Worm (Caenorhabditis elegans) whole organism, L3 larva: Measurements from ENCODE around the gene asm-2.

Source experiments
- R02D3.7 ChIP-seq: fragments of 150-350 bp; optimal IDR thresholded peaks from 2 replicates; lab custom pipeline; 2014; ENCODE audit warnings: missing biosample characterization, missing genetic modification characterization
- ZK546.5 ChIP-seq: sonication (generic microtip); optimal IDR thresholded peaks from 2 replicates; lab custom pipeline; 2017; ENCODE audit warnings: missing biosample characterization, missing genetic modification characterization
- aly-2 ChIP-seq: fragments of 150-350 bp; optimal IDR thresholded peaks from 2 replicates; lab custom pipeline; 2014; ENCODE audit warnings: missing biosample characterization, missing genetic modification characterization
- ama-1 ChIP-seq: fragments of 150-350 bp; optimal IDR thresholded peaks from 2 replicates; lab custom pipeline; 2018
- ceh-28 ChIP-seq: fragments of 150-350 bp; optimal IDR thresholded peaks from 2 replicates; lab custom pipeline; 2014; ENCODE audit warnings: missing biosample characterization, missing genetic modification reagents, missing genetic modification characterization
- ceh-82 ChIP-seq: fragments of 150-350 bp; optimal IDR thresholded peaks from 2 replicates; lab custom pipeline; 2014; ENCODE audit warnings: missing biosample characterization, missing genetic modification characterization
- daf-12 ChIP-seq: fragments of 150-350 bp; optimal IDR thresholded peaks from 2 replicates; lab custom pipeline; 2014; ENCODE audit warnings: missing biosample characterization, missing genetic modification reagents, missing genetic modification characterization
- egl-27 ChIP-seq: sonication (generic microtip); optimal IDR thresholded peaks from 4 replicates; lab custom pipeline; 2017; ENCODE audit warnings: missing biosample characterization, missing genetic modification reagents, missing genetic modification characterization
- egl-5 ChIP-seq: fragments of 150-350 bp; optimal IDR thresholded peaks from 2 replicates; lab custom pipeline; 2017; ENCODE audit warnings: missing biosample characterization, missing genetic modification reagents, missing genetic modification characterization, inconsistent platforms
- elt-1 ChIP-seq: fragments of 150-350 bp; optimal IDR thresholded peaks from 2 replicates; lab custom pipeline; 2014; ENCODE audit warnings: missing biosample characterization, missing genetic modification characterization
- elt-2 ChIP-seq: sonication (generic microtip); optimal IDR thresholded peaks from 2 replicates; lab custom pipeline; 2016; ENCODE audit warnings: missing genetic modification reagents, mild to moderate bottlenecking, missing genetic modification characterization, missing compliant biosample characterization
- fkh-10 ChIP-seq: sonication (generic microtip); optimal IDR thresholded peaks from 2 replicates; lab custom pipeline; 2017; ENCODE audit warnings: missing biosample characterization, missing genetic modification reagents, missing genetic modification characterization
- fkh-2 ChIP-seq: fragments of 150-350 bp; optimal IDR thresholded peaks from 2 replicates; lab custom pipeline; 2014; ENCODE audit warnings: missing biosample characterization, missing genetic modification reagents, missing genetic modification characterization
- hmg-11 ChIP-seq: sonication (generic microtip); optimal IDR thresholded peaks from 2 replicates; lab custom pipeline; 2016; ENCODE audit warnings: missing genetic modification characterization, missing compliant biosample characterization
- lin-15B ChIP-seq: fragments of 150-350 bp; optimal IDR thresholded peaks from 2 replicates; lab custom pipeline; 2014; ENCODE audit warnings: missing biosample characterization, missing genetic modification characterization
- nfya-1 ChIP-seq: sonication (generic microtip); optimal IDR thresholded peaks from 2 replicates; lab custom pipeline; 2017; ENCODE audit warnings: missing genetic modification characterization, mild to moderate bottlenecking, missing compliant biosample characterization, antibody characterized with exemption, moderate library complexity; ENCODE audit not compliant: insufficient read depth
- nhr-11 ChIP-seq: fragments of 150-350 bp; optimal IDR thresholded peaks from 2 replicates; lab custom pipeline; 2014; ENCODE audit warnings: missing biosample characterization, missing genetic modification characterization
- nhr-12 ChIP-seq: fragments of 150-350 bp; optimal IDR thresholded peaks from 2 replicates; lab custom pipeline; 2014; ENCODE audit warnings: missing biosample characterization, missing genetic modification characterization
- nhr-23 ChIP-seq: fragments of 150-350 bp; optimal IDR thresholded peaks from 2 replicates; lab custom pipeline; 2014; ENCODE audit warnings: missing biosample characterization, missing genetic modification reagents, missing genetic modification characterization
- nhr-237 ChIP-seq: fragments of 150-350 bp; optimal IDR thresholded peaks from 2 replicates; lab custom pipeline; 2014; ENCODE audit warnings: missing biosample characterization, missing genetic modification characterization
- nhr-25 ChIP-seq: sonication (generic microtip); optimal IDR thresholded peaks from 2 replicates; lab custom pipeline; 2017; ENCODE audit warnings: missing biosample characterization, missing genetic modification characterization
- nhr-28 ChIP-seq: fragments of 150-350 bp; optimal IDR thresholded peaks from 2 replicates; lab custom pipeline; 2014; ENCODE audit warnings: missing biosample characterization, missing genetic modification characterization
- nhr-43 ChIP-seq: sonication (generic microtip); optimal IDR thresholded peaks from 2 replicates; lab custom pipeline; 2016; ENCODE audit warnings: mild to moderate bottlenecking, missing genetic modification characterization, missing compliant biosample characterization; ENCODE audit not compliant: poor library complexity, severe bottlenecking
- nhr-76 ChIP-seq: fragments of 150-350 bp; sonication (generic microtip); optimal IDR thresholded peaks from 5 replicates; lab custom pipeline; 2014; ENCODE audit warnings: missing biosample characterization, missing genetic modification characterization
- nhr-77 ChIP-seq: fragments of 150-350 bp; optimal IDR thresholded peaks from 2 replicates; lab custom pipeline; 2014; ENCODE audit warnings: missing biosample characterization, missing genetic modification characterization
- pha-4 ChIP-seq: fragments of 150-350 bp; optimal IDR thresholded peaks from 2 replicates; lab custom pipeline; 2014; ENCODE audit warnings: missing biosample characterization, missing genetic modification reagents, missing genetic modification characterization
- pqm-1 ChIP-seq: fragments of 150-350 bp; optimal IDR thresholded peaks from 2 replicates; lab custom pipeline; 2017; ENCODE audit warnings: missing biosample characterization, missing genetic modification characterization, inconsistent platforms
- skn-1 ChIP-seq: fragments of 150-350 bp; optimal IDR thresholded peaks from 2 replicates; lab custom pipeline; 2014; ENCODE audit warnings: missing biosample characterization, missing genetic modification characterization
- snpc-4 ChIP-seq: fragments of 150-350 bp; optimal IDR thresholded peaks from 2 replicates; lab custom pipeline; 2014; ENCODE audit warnings: missing biosample characterization, missing genetic modification characterization
- tbx-2 ChIP-seq: sonication (generic microtip); optimal IDR thresholded peaks from 2 replicates; lab custom pipeline; 2016; ENCODE audit warnings: mild to moderate bottlenecking, missing genetic modification characterization, missing compliant biosample characterization
- unc-39 ChIP-seq: sonication (generic microtip); optimal IDR thresholded peaks from 4 replicates; lab custom pipeline; 2017; ENCODE audit warnings: missing biosample characterization, missing genetic modification characterization
- unc-62 ChIP-seq: fragments of 150-350 bp; sonication (generic microtip); optimal IDR thresholded peaks from 4 replicates; lab custom pipeline; 2014; ENCODE audit warnings: missing biosample characterization, missing genetic modification reagents, missing genetic modification characterization
- zag-1 ChIP-seq: fragments of 150-350 bp; optimal IDR thresholded peaks from 2 replicates; lab custom pipeline; 2014; ENCODE audit warnings: missing biosample characterization, missing genetic modification characterization
- ztf-11 ChIP-seq: fragments of 150-350 bp; optimal IDR thresholded peaks from 2 replicates; lab custom pipeline; 2014; ENCODE audit warnings: missing biosample characterization, missing genetic modification characterization

Gene asm-2

DNA sequence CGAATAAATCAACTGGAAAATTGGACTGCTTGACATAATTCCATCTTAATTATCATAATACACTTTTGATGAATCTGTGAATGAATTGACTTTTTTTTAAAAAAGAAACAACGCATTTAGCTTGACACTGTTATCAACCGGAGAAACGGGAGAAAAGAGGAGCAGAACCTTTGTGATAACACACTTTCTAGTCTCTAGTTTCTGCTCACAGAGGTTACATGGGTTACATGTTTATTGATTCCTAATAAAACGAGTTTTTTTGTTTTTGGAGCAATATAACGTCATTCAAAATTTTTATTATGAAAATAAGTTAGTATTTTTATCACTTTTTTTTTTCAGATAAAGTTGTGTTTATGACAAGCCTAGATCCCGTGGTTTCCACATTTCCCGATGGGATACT lies 6.1 kb downstream of the asm-2 start, which contains the start of gene hizr-1:
Gene hizr-1, plus strand, starts transcription at position 340 of the 400 bp plus-strand sequence.
- TF ChIP-seq pqm-1: peak; percentile 44
- peak; percentile 69 for TF ChIP-seq elt-2 (tag; lab: Kevin White, UChicago)
- no peak for TF ChIP-seq aly-2

ce11 chrX:11316750-11317149 lies 7.3 kb downstream of the asm-2 start, which contains the start of gene nlp-57:
TSS of gene nlp-57 (plus strand) at chrX:11317050.
- TF ChIP-seq nhr-77 (no peak), R02D3.7 (no peak), nhr-11 (tag; lab: Kevin White, UChicago) (no peak), egl-27 (tag; lab: Kevin White, UChicago) (no peak), lin-15B (tag; lab: Kevin White, UChicago) (no peak)

DNA sequence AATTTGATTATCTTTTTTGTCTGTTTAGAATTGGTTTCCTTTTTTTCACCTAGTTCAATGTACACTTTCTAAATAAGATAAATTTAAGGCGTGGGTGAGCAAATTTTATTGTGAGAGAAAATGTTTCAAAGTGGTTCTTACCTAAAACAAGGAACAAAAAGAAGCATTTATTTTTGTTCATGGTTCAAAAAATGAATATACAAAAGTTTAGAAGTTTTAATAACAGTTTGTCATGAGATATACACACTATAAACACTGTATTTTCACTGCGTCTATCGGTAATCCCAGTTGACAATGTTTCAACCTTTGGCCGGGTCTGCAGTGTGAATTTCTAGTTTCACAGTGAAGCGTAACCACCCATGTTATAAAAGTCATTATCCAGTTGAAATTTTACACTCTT lies 8.7 kb downstream of the asm-2 start, which contains the start of gene F08G12.11:
Gene F08G12.11, minus strand, starts transcription at position 181 of the 400 bp plus-strand sequence.
- TF ChIP-seq fkh-2 (tag; lab: Kevin White, UChicago) (no peak), aly-2 (no peak), ztf-11 (tag; lab: Kevin White, UChicago) (no peak), zag-1 (tag; lab: Kevin White, UChicago) (no peak), snpc-4 (no peak), unc-39 (no peak), ceh-28 (tag; lab: Kevin White, UChicago) (no peak), nfya-1 (no peak), unc-62 (no peak), egl-5 (tag; lab: Kevin White, UChicago) (no peak), R02D3.7 (no peak), ama-1 (lab: Kevin White, UChicago) (no peak), nhr-43 (tag; lab: Kevin White, UChicago) (no peak), pqm-1 (no peak), ceh-82 (no peak), nhr-77 (no peak), ZK546.5 (no peak), nhr-23 (tag; lab: Kevin White, UChicago) (no peak), egl-27 (tag; lab: Kevin White, UChicago) (no peak), nhr-25 (no peak)
- TF ChIP-seq, all 47 proteins: peak for 0

- TF ChIP-seq egl-5 (tag; lab: Kevin White, UChicago) (peak; percentile 0), nhr-237 (tag; lab: Kevin White, UChicago) (no peak), pha-4 (tag; lab: Kevin White, UChicago) (peak; percentile 57), elt-1 (no peak), nhr-11 (tag; lab: Kevin White, UChicago) (no peak), unc-62 (no peak), fkh-2 (tag; lab: Kevin White, UChicago) (no peak), skn-1 (tag; lab: Kevin White, UChicago) (no peak), nhr-77 (no peak), pqm-1 (peak; percentile 10), elt-2 (tag; lab: Kevin White, UChicago) (no peak), nhr-23 (tag; lab: Kevin White, UChicago) (no peak), ZK546.5 (no peak), tbx-2 (tag; lab: Kevin White, UChicago) (no peak), nhr-12 (tag; lab: Kevin White, UChicago) (no peak)
- TF ChIP-seq, all 47 proteins: peak for 3
These were observed 13.7 kb downstream of the asm-2 start, which contains the start of gene F08G12.5 for ce11 chrX:11310285-11310838. TSS of gene F08G12.5 (minus strand) at chrX:11310285.

DNA sequence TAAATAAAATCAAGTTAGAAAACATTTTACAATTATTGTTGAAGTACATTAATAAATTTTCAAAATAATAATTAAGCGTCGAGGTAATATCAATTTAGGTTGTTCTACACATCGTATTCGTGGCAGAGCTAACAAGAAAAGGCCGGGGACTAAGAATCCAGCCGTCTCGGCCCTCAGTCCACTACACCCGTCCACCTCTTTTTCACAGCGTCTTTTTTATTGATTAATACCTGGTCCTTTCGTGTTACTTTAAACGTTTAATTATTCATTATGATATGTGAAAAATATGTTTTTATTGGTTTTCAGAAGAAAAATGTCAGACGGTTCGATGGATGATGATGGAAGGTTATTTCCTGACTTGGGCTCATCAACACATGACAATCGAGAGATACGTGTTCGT lies 17.0 kb downstream of the asm-2 start, which contains the start of gene vhl-1:
Gene vhl-1, plus strand, starts transcription at position 301 of the 400 bp plus-strand sequence.
- no peak for TF ChIP-seq fkh-10 (GFP tag; lab: Kevin White, UChicago)
- no peak for TF ChIP-seq hmg-11 (tag; lab: Kevin White, UChicago)
- no peak for TF ChIP-seq nhr-76 (tag; lab: Kevin White, UChicago)
- no peak for TF ChIP-seq pha-4 (tag; lab: Kevin White, UChicago)
- no peak for TF ChIP-seq nhr-28
- no peak for TF ChIP-seq daf-12 (tag; lab: Kevin White, UChicago)
